Fruit fly (Drosophila melanogaster): ENCODE measurements around the gene Prtl99C.

DNA sequence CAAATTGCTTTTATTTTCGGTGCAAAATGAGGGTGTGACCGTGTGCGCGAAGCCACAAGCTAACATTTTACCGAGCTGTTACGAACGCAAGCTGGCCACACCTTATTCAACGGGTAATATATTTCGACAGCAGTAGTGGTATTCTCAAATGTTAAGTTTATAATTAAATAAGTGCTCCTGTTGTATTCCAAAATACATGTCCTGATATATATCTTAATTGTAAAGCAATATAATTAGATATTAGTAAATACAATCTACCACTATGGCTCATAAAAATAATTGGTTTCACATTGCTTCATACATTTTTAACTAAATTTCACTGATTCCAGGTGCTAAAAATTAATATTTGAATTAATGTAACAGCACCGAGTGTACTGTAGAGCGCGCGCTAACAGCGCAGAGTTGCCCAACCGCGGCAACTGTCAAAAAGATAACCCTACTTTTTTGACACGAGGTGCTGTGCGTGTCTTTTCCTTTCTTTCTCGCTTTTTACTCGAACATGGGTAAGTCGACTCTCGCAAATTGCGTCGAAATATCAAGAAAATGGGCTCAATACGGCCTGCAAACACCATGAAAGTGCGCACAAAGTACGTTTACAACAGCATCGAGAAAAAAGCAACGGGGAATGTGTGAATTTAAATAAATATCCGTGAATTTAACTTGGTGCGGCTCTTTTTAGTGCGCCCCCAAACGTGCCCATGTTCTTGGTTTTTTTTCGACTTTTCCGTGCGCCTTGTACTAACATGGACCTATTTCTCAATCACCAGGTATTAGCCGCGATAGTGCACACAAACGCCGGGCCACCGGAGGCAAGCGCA is 25.9 kb downstream of the Prtl99C start, which contains the start of the genes CG15514 and RpS8:
- peak in 1 of 2 experiments; percentile 15 for TF ChIP-seq CTCF (optimal IDR thresholded peaks at IDR 0.05)
- no peak for TF ChIP-seq CG8478 (optimal IDR thresholded peaks at IDR 0.05)

Data from S2 (cell line).